Worm (Caenorhabditis elegans) whole organism, L2 larva: ENCODE data around the gene alh-7.

Experiments used
- C34F6.9 ChIP-seq: fragments of 150-350 bp; optimal IDR thresholded peaks from 2 replicates; lab custom pipeline; 2014; ENCODE audit warnings: missing biosample characterization, missing genetic modification characterization
- R02D3.7 ChIP-seq: fragments of 150-350 bp; optimal IDR thresholded peaks from 2 replicates; lab custom pipeline; 2014; ENCODE audit warnings: missing biosample characterization, missing genetic modification characterization
- Y55F3AM.14 ChIP-seq: fragments of 200-800 bp; sonication (Bioruptor generic); optimal IDR thresholded peaks from 2 replicates; lab custom pipeline; 2018; ENCODE audit warnings: mild to moderate bottlenecking, missing genetic modification characterization, missing compliant biosample characterization
- ceh-82 ChIP-seq: fragments of 150-350 bp; optimal IDR thresholded peaks from 2 replicates; lab custom pipeline; 2014; ENCODE audit warnings: missing biosample characterization, missing genetic modification characterization
- dmd-4 ChIP-seq: sonication (generic microtip); optimal IDR thresholded peaks from 2 replicates; lab custom pipeline; 2017; ENCODE audit warnings: missing biosample characterization, missing genetic modification characterization
- fos-1 ChIP-seq: fragments of 150-350 bp; optimal IDR thresholded peaks from 2 replicates; lab custom pipeline; 2014; ENCODE audit warnings: missing biosample characterization, missing genetic modification characterization
- lsy-2 ChIP-seq, 2 experiments: fragments of 150-350 bp in 1 of 2; sonication (generic microtip) in 1 of 2; optimal IDR thresholded peaks; 2 replicates each; lab custom pipeline; 2014 to 2017; ENCODE audit warnings: missing biosample characterization in 2 of 2, missing genetic modification characterization in 2 of 2
- mab-5 ChIP-seq: fragments of 150-350 bp; optimal IDR thresholded peaks from 2 replicates; lab custom pipeline; 2014; ENCODE audit warnings: missing biosample characterization, missing genetic modification characterization
- mbf-1 ChIP-seq: sonication (generic microtip); optimal IDR thresholded peaks from 2 replicates; lab custom pipeline; 2017; ENCODE audit warnings: missing biosample characterization, missing genetic modification characterization
- nhr-11 ChIP-seq: fragments of 150-350 bp; optimal IDR thresholded peaks from 2 replicates; lab custom pipeline; 2014; ENCODE audit warnings: missing biosample characterization, missing genetic modification characterization
- nhr-6 ChIP-seq: fragments of 150-350 bp; optimal IDR thresholded peaks from 2 replicates; lab custom pipeline; 2014; ENCODE audit warnings: missing biosample characterization, missing genetic modification characterization
- sma-3 ChIP-seq: sonication (generic microtip); optimal IDR thresholded peaks from 2 replicates; lab custom pipeline; 2016; ENCODE audit warnings: missing genetic modification reagents, missing genetic modification characterization, missing compliant biosample characterization
- unc-62 ChIP-seq: fragments of 150-350 bp; optimal IDR thresholded peaks from 2 replicates; lab custom pipeline; 2014; ENCODE audit warnings: missing biosample characterization, missing genetic modification reagents, missing genetic modification characterization

DNA sequence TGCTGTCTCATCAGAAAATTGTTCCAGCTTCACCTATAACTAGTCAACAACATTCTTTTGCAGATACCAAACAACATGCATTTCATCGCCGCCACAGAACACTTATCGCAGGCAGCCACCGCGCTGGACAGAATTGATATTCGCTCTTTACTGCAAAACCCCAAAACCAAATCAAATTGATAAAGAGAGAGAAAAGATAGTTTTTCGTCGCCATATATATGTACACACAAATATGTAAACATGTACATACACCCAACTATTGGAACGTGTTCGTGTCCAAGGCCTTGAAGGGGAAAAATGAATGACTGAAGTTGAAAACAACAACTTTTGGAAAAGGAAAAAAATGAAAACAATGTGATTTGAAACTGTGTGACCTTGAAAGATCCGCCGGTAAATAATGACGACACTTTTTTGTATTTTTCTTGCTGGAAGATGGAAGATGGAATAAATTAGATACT is 26.2 kb downstream of the alh-7 start:
- TF ChIP-seq C34F6.9 (tag; lab: Kevin White, UChicago) (no peak), fos-1 (tag; lab: Kevin White, UChicago) (peak; percentile 35), R02D3.7 (no peak), ceh-82 (tag; lab: Kevin White, UChicago) (no peak), dmd-4 (tag; lab: Kevin White, UChicago) (no peak), unc-62 (GFP tag; lab: Kevin White, UChicago) (no peak), nhr-11 (tag; lab: Kevin White, UChicago) (no peak), nhr-6 (no peak), sma-3 (GFP tag; lab: Kevin White, UChicago) (peak; percentile 47), Y55F3AM.14 (GFP tag; lab: Kevin White, UChicago) (no peak), mab-5 (tag; lab: Kevin White, UChicago) (no peak), lsy-2 (tag; optimal IDR thresholded peaks at IDR 0.05; lab: Kevin White, UChicago) (no peak), mbf-1 (tag; lab: Kevin White, UChicago) (no peak)
